Worm (Caenorhabditis elegans) whole organism, mixed stage, embryonic: Measurements from ENCODE around the gene C28D4.4.
A peak's percentile ranks its signal among the peaks of the same experiment; 100 is the strongest.
"Not testable (repeated sequence)": the region's sequence is repeated elsewhere in the genome, so short reads cannot be mapped to it uniquely, and the experiment has no call there.

Experiments
- M03D4.4 ChIP-seq: sonication (generic microtip); optimal IDR thresholded peaks from 2 replicates; lab custom pipeline; 2017; ENCODE audit warnings: mild to moderate bottlenecking, missing genetic modification characterization, missing compliant biosample characterization
- bed-3 ChIP-seq: fragments of 200-800 bp; sonication (Bioruptor generic); optimal IDR thresholded peaks from 3 replicates; lab custom pipeline; 2018; ENCODE audit warnings: mild to moderate bottlenecking, missing genetic modification characterization, moderate library complexity, missing compliant biosample characterization
- ceh-39 ChIP-seq: fragments of 150-350 bp; optimal IDR thresholded peaks from 2 replicates; lab custom pipeline; 2014; ENCODE audit warnings: missing biosample characterization, missing genetic modification characterization
- ceh-83 ChIP-seq: fragments of 200-800 bp; sonication (Bioruptor generic); optimal IDR thresholded peaks from 2 replicates; lab custom pipeline; 2018; ENCODE audit warnings: mild to moderate bottlenecking, missing genetic modification characterization, missing compliant biosample characterization
- ces-1 ChIP-seq: fragments of 150-350 bp; optimal IDR thresholded peaks from 2 replicates; lab custom pipeline; 2014; ENCODE audit warnings: missing biosample characterization, missing genetic modification reagents, missing genetic modification characterization
- cnd-1 ChIP-seq: fragments of 200-800 bp; sonication (Bioruptor generic); optimal IDR thresholded peaks from 2 replicates; lab custom pipeline; 2018; ENCODE audit warnings: mild to moderate bottlenecking, missing genetic modification characterization, missing compliant biosample characterization
- drap-1 ChIP-seq: fragments of 200-800 bp; sonication (Bioruptor generic); optimal IDR thresholded peaks from 3 replicates; lab custom pipeline; 2018; ENCODE audit warnings: mild to moderate bottlenecking, missing genetic modification characterization, missing compliant biosample characterization
- elt-1 ChIP-seq: sonication (generic microtip); optimal IDR thresholded peaks from 2 replicates; lab custom pipeline; 2017; ENCODE audit warnings: missing genetic modification characterization, mild to moderate bottlenecking, missing compliant biosample characterization, antibody characterized with exemption, moderate library complexity, borderline replicate concordance; ENCODE audit not compliant: insufficient read depth
- flh-1 ChIP-seq: fragments of 200-800 bp; sonication (Bioruptor generic); optimal IDR thresholded peaks from 2 replicates; lab custom pipeline; 2018; ENCODE audit warnings: mild to moderate bottlenecking, missing genetic modification characterization, moderate library complexity, missing compliant biosample characterization
- ham-2 ChIP-seq: fragments of 200-800 bp; sonication (Bioruptor generic); optimal IDR thresholded peaks from 2 replicates; lab custom pipeline; 2018; ENCODE audit warnings: mild to moderate bottlenecking, missing genetic modification characterization, missing compliant biosample characterization
- hlh-1 ChIP-seq: fragments of 150-350 bp; optimal IDR thresholded peaks from 2 replicates; lab custom pipeline; 2014; ENCODE audit warnings: missing biosample characterization, missing genetic modification reagents, missing genetic modification characterization
- lin-13 ChIP-seq: fragments of 150-350 bp; optimal IDR thresholded peaks from 2 replicates; lab custom pipeline; 2014; ENCODE audit warnings: missing biosample characterization, missing genetic modification characterization
- lin-32 ChIP-seq: fragments of 200-800 bp; sonication (Bioruptor generic); optimal IDR thresholded peaks from 2 replicates; lab custom pipeline; 2018; ENCODE audit warnings: mild to moderate bottlenecking, missing genetic modification characterization, missing compliant biosample characterization
- lsy-2 ChIP-seq: fragments of 150-350 bp; optimal IDR thresholded peaks from 2 replicates; lab custom pipeline; 2014; ENCODE audit warnings: missing biosample characterization, missing genetic modification characterization
- mab-5 ChIP-seq: fragments of 150-350 bp; optimal IDR thresholded peaks from 2 replicates; lab custom pipeline; 2014; ENCODE audit warnings: missing biosample characterization, missing genetic modification characterization
- mep-1 ChIP-seq: fragments of 150-350 bp; optimal IDR thresholded peaks from 2 replicates; lab custom pipeline; 2017; ENCODE audit warnings: missing biosample characterization, missing genetic modification reagents, missing genetic modification characterization, inconsistent platforms
- mls-2 ChIP-seq: sonication (generic microtip); optimal IDR thresholded peaks from 2 replicates; lab custom pipeline; 2016; ENCODE audit warnings: mild to moderate bottlenecking, missing genetic modification characterization, moderate library complexity, missing compliant biosample characterization
- nhr-12 ChIP-seq: fragments of 150-350 bp; optimal IDR thresholded peaks from 2 replicates; lab custom pipeline; 2014; ENCODE audit warnings: missing biosample characterization, missing genetic modification characterization
- nhr-2 ChIP-seq: fragments of 150-350 bp; optimal IDR thresholded peaks from 2 replicates; lab custom pipeline; 2014; ENCODE audit warnings: missing biosample characterization, missing genetic modification characterization
- nhr-28 ChIP-seq: fragments of 150-350 bp; optimal IDR thresholded peaks from 2 replicates; lab custom pipeline; 2014; ENCODE audit warnings: missing biosample characterization, missing genetic modification characterization
- nhr-76 ChIP-seq: sonication (generic microtip); optimal IDR thresholded peaks from 2 replicates; lab custom pipeline; 2017; ENCODE audit warnings: missing biosample characterization, missing genetic modification characterization
- pha-4 ChIP-seq: fragments of 150-350 bp; optimal IDR thresholded peaks from 2 replicates; lab custom pipeline; 2018; ENCODE audit warnings: missing biosample characterization, missing genetic modification reagents, missing genetic modification characterization
- sem-2 ChIP-seq: fragments of 200-800 bp; sonication (Bioruptor generic); optimal IDR thresholded peaks from 2 replicates; lab custom pipeline; 2018; ENCODE audit warnings: mild to moderate bottlenecking, missing genetic modification characterization, missing compliant biosample characterization
- snpc-4 ChIP-seq: fragments of 150-350 bp; optimal IDR thresholded peaks from 2 replicates; lab custom pipeline; 2014; ENCODE audit warnings: missing biosample characterization, missing genetic modification characterization
- sptf-1 ChIP-seq: sonication (generic microtip); optimal IDR thresholded peaks from 2 replicates; lab custom pipeline; 2017; ENCODE audit warnings: mild to moderate bottlenecking, missing genetic modification characterization, moderate library complexity, missing compliant biosample characterization
- unc-39 ChIP-seq: fragments of 150-350 bp; optimal IDR thresholded peaks from 2 replicates; lab custom pipeline; 2014; ENCODE audit warnings: missing biosample characterization, missing genetic modification characterization
- unc-62 ChIP-seq: fragments of 150-350 bp; optimal IDR thresholded peaks from 2 replicates; lab custom pipeline; 2014; ENCODE audit warnings: missing biosample characterization, missing genetic modification reagents, missing genetic modification characterization
- zip-8 ChIP-seq: fragments of 150-350 bp; optimal IDR thresholded peaks from 2 replicates; lab custom pipeline; 2014; ENCODE audit warnings: missing biosample characterization, missing genetic modification characterization
- ztf-11 ChIP-seq: fragments of 150-350 bp; optimal IDR thresholded peaks from 2 replicates; lab custom pipeline; 2014; ENCODE audit warnings: missing biosample characterization, missing genetic modification characterization

C28D4.4 gene

DNA sequence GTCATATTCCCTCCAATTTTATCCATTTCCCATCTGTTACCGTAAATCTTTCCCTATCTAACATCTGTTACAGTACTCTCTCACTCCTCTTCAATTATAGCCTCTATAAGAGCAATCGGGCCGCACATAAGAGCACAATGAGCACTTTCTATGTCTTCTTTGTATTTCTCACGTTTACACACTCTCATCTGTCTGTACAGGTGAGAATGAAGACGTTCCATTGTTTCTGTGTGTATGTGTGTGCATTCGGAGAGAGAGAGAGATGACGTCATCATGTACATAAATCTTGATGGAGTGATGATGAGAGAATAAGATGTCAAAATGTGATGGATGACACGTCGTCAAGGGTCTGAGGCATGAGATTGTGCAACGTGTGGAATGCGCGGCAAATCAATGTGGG, 26.0 kb upstream of the C28D4.4 start:
- no peak for TF ChIP-seq mls-2 (tag; lab: Kevin White, UChicago)
- TF ChIP-seq snpc-4 (tag; lab: Kevin White, UChicago): no peak
- TF ChIP-seq elt-1 (tag; lab: Kevin White, UChicago): peak; percentile 68
- TF ChIP-seq nhr-76 (tag; lab: Kevin White, UChicago): no peak
- peak; percentile 5 for TF ChIP-seq nhr-12
- peak; percentile 65 for TF ChIP-seq ceh-39 (tag; lab: Kevin White, UChicago)
- TF ChIP-seq lin-32 (GFP tag; lab: Kevin White, UChicago): peak; percentile 64
- TF ChIP-seq flh-1 (GFP tag; lab: Kevin White, UChicago): no peak
- no peak for TF ChIP-seq drap-1 (GFP tag; lab: Kevin White, UChicago)
- no peak for TF ChIP-seq lin-13 (tag; lab: Kevin White, UChicago)
- peak; percentile 80 for TF ChIP-seq cnd-1 (tag; lab: Kevin White, UChicago)
- TF ChIP-seq nhr-2: peak; percentile 95
- peak; percentile 25 for TF ChIP-seq ztf-11 (tag; lab: Kevin White, UChicago)
- TF ChIP-seq mab-5 (tag; lab: Kevin White, UChicago): no peak
- peak; percentile 100 for TF ChIP-seq unc-62 (GFP tag; lab: Kevin White, UChicago)
- TF ChIP-seq zip-8: peak; percentile 93
- peak; percentile 53 for TF ChIP-seq lsy-2 (tag; lab: Kevin White, UChicago)
- TF ChIP-seq pha-4 (tag; lab: Kevin White, UChicago): no peak
- peak; percentile 2 for TF ChIP-seq mep-1 (tag; lab: Kevin White, UChicago)
- TF ChIP-seq nhr-28 (tag; lab: Kevin White, UChicago): no peak

DNA sequence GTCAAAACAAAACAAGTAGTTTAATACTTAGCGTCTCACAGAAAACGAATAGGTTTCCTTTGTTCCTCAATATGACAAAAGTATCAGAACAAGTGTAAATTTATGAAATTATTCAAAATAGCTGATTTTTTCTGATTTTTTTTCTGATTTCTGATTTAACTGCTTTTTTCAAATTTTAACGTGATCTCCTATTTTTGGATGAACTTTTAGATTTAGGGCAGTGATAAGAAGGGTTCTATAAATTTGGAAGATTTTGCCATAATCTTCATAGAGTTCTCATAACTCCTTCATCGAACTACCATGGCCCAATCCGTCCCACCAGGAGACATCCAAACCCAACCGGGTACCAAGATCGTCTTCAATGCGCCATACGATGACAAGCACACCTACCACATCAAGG, 24.9 kb upstream of the C28D4.4 start, which contains the start of gene msp-78:
Gene msp-78, plus strand, starts transcription at position 301 of the 400 bp plus-strand sequence.
- TF ChIP-seq ceh-39 (tag; lab: Kevin White, UChicago); nhr-12; ces-1 (GFP tag; lab: Kevin White, UChicago): not testable (repeated sequence)

DNA sequence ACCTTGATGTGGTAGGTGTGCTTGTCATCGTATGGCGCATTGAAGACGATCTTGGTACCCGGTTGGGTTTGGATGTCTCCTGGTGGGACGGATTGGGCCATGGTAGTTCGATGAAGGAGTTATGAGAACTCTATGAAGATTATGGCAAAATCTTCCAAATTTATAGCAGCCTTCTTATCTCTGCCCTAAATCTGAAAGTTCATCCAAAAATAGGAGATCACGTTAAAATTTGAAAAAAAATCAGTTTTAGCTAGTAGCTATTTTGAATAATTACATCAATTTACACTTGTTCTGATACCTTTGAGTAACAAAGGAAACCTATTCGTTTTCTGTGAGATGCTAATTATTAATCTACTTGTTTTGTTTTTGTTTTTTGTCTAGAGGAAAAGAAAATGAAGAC, 22.2 kb upstream of the C28D4.4 start, which contains the start of gene msp-79:
Gene msp-79, minus strand, starts transcription at position 101 of the 400 bp plus-strand sequence.
- TF ChIP-seq flh-1 (GFP tag; lab: Kevin White, UChicago); ham-2; ces-1 (GFP tag; lab: Kevin White, UChicago): not testable (repeated sequence)

DNA sequence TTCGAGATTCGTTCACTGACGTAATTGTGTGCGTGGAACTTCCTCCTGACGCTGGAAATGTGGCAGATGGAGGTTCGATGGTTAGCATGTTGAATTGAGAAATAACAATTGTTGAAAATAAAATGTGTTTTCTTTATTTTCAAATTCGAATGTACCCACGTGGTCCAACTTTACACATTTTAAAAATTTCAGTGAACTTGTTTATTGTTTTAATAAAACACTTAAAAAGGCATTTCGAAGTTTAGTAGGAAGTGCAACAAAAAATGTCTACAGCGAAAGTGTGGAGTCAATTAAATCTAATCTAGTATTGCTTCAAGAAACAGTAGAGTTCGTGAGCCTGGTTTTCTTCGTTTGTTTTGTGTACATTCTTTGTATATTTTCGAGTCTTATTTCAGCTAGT, 21.4 kb upstream of the C28D4.4 start, which contains the start of gene ssp-36:
Gene ssp-36, minus strand, starts transcription at position 101 of the 400 bp plus-strand sequence.
- no peak for TF ChIP-seq mls-2 (tag; lab: Kevin White, UChicago)
- TF ChIP-seq nhr-2: no peak
- no peak for TF ChIP-seq snpc-4 (tag; lab: Kevin White, UChicago)
- no peak for TF ChIP-seq ces-1 (GFP tag; lab: Kevin White, UChicago)
- TF ChIP-seq elt-1 (tag; lab: Kevin White, UChicago): no peak
- TF ChIP-seq hlh-1 (tag; lab: Kevin White, UChicago): no peak
- TF ChIP-seq zip-8: no peak
- no peak for TF ChIP-seq sem-2 (GFP tag; lab: Kevin White, UChicago)
- no peak for TF ChIP-seq bed-3 (GFP tag; lab: Kevin White, UChicago)
- no peak for TF ChIP-seq ztf-11 (tag; lab: Kevin White, UChicago)
- TF ChIP-seq pha-4 (tag; lab: Kevin White, UChicago): no peak

DNA sequence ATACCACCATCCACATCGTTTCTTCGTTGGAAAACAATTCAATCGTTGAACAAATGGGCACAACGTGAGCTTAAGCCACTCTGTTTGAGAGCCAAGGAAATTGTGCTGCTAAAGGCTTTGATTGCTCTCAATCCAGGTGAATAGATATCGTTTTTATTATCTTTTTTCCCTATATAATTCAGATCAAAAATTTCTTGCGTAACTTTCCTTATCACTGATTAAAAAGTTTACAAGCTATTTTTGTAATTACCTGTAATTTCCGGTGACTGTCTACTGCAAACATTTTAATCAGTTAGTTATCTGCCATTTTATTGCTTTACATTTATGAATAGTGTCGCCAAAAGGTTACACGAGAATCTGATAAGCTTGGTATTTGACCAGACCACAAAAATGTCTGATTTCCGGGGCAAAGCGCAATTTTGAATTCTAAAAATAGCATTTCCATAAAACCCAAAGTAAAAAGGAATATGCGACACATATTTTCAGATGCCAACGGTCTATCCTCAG, 17.9 kb upstream of the C28D4.4 start:
- TF ChIP-seq pha-4 (tag; lab: Kevin White, UChicago) (no peak), ham-2 (no peak), nhr-76 (tag; lab: Kevin White, UChicago) (no peak), lin-13 (tag; lab: Kevin White, UChicago) (no peak), zip-8 (no peak), mep-1 (tag; lab: Kevin White, UChicago) (no peak), flh-1 (GFP tag; lab: Kevin White, UChicago) (no peak), sptf-1 (tag; lab: Kevin White, UChicago) (no peak), ztf-11 (tag; lab: Kevin White, UChicago) (no peak), M03D4.4 (no peak)

DNA sequence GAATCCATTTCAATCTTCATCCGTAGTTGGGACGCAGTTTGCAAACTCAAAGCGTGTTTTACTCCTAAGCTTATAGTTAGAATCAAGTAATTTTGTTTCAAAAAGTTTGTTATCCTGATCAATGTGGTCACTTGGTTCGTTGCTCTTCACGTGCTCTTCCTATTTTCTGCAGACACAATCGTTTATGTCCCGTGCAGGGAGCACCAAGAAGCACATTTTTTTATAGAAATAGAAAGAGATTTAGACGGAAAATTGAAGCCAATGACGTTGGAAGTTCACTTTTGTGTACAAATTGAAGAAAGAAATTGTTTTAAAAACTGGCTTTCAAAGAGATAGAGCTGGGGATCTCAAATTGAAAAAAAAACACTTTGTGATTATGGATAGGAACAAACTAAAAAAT, 16.9 kb upstream of the C28D4.4 start:
- TF ChIP-seq ceh-83 (GFP tag; lab: Kevin White, UChicago) (no peak), ces-1 (GFP tag; lab: Kevin White, UChicago) (no peak), unc-39 (tag; lab: Kevin White, UChicago) (no peak)
- TF ChIP-seq, all 35 proteins: peak for 0
